Worm (Caenorhabditis elegans) whole organism, early embryonic: ENCODE results near the gene cut-5.

Source experiments
- B0310.2 ChIP-seq: sonication (generic microtip); optimal IDR thresholded peaks from 2 replicates; lab custom pipeline; 2016; ENCODE audit warnings: mild to moderate bottlenecking, missing genetic modification characterization, missing compliant biosample characterization
- aly-1 ChIP-seq: sonication (generic microtip); optimal IDR thresholded peaks from 2 replicates; lab custom pipeline; 2016; ENCODE audit warnings: missing genetic modification characterization, missing compliant biosample characterization

DNA sequence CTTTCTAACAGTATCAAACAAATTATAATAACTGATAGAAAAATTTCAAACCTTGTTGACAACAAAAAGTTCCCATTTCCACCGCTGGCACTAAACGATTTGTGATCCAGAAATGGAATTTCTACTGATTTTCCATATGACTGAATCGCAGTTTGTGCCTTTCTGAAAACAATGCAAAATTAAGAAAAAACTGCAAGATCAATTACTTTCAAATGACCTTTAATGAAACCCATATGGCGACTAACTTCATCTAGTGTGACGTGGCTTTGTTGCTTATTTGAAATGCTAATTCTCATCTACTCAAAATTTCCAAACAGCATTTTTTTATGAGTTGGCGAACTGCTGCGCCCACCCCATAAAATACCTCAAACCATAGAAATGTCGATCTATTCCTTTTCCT lies 30.5 kb downstream of the cut-5 start, which contains the start of gene F41E7.7:
- TF ChIP-seq aly-1 (tag; lab: Kevin White, UChicago) = no peak
- TF ChIP-seq B0310.2 (tag; lab: Kevin White, UChicago) = no peak
